Fruit fly (Drosophila melanogaster) whole organism, embryonic: ENCODE results near the gene CG12056.
A peak's percentile ranks its signal among the peaks of the same experiment; 100 is the strongest.

Experiments
- Bgb ChIP-seq: fragments of 200-800 bp; sonication (Bioruptor generic); IDR thresholded peaks from 2 replicates; pipeline ENCODE4 v1.3.6; 2022; ENCODE audit warnings: missing biosample characterization, missing genetic modification characterization; ENCODE audit not compliant: partially characterized antibody
- CG10565 ChIP-seq: fragments of 200-800 bp; sonication (Bioruptor generic); optimal IDR thresholded peaks from 3 replicates; lab custom pipeline; 2016; ENCODE audit warnings: missing biosample characterization, mild to moderate bottlenecking, missing genetic modification characterization
- CG12104 ChIP-seq: fragments of 200-800 bp; sonication (Bioruptor generic); optimal IDR thresholded peaks from 3 replicates; lab custom pipeline; 2016; ENCODE audit warnings: missing biosample characterization, missing genetic modification characterization
- CG12155 ChIP-seq: fragments of 200-800 bp; sonication (Bioruptor generic); optimal IDR thresholded peaks from 3 replicates; lab custom pipeline; 2016; ENCODE audit warnings: missing biosample characterization, missing genetic modification characterization
- CG14965 ChIP-seq: fragments of 200-800 bp; sonication (Bioruptor generic); optimal IDR thresholded peaks from 2 replicates; lab custom pipeline; 2016; ENCODE audit warnings: missing biosample characterization, missing genetic modification characterization, borderline replicate concordance
- CG15269 ChIP-seq: fragments of 200-800 bp; sonication (Bioruptor generic); optimal IDR thresholded peaks from 2 replicates; lab custom pipeline; 2018; ENCODE audit warnings: missing biosample characterization, mild to moderate bottlenecking, missing genetic modification characterization, moderate library complexity
- CG18764 ChIP-seq: fragments of 200-800 bp; sonication (Bioruptor generic); optimal IDR thresholded peaks from 3 replicates; lab custom pipeline; 2016; ENCODE audit warnings: missing biosample characterization, missing genetic modification characterization
- CG2889 ChIP-seq: fragments of 200-800 bp; sonication (Bioruptor generic); IDR thresholded peaks from 3 replicates; pipeline ENCODE4 v1.3.6; 2022; ENCODE audit warnings: missing biosample characterization, missing genetic modification characterization
- CG7271 ChIP-seq: fragments of 200-800 bp; sonication (Bioruptor generic); optimal IDR thresholded peaks from 2 replicates; lab custom pipeline; 2018; ENCODE audit warnings: missing biosample characterization, mild to moderate bottlenecking, missing genetic modification characterization, moderate library complexity
- CG7357 ChIP-seq: fragments of 200-800 bp; sonication (Bioruptor generic); IDR thresholded peaks from 3 replicates; pipeline ENCODE4 v1.3.6; 2022; ENCODE audit warnings: missing biosample characterization, missing genetic modification characterization
- CG8290 ChIP-seq, 3 experiments: fragments of 200-800 bp; sonication (Bioruptor generic); optimal IDR thresholded peaks; 2 replicates each; lab custom pipeline; 2016 to 2019; ENCODE audit warnings: missing biosample characterization in 3 of 3, missing genetic modification characterization in 3 of 3, mild to moderate bottlenecking in 2 of 3, moderate library complexity in 1 of 3
- Chrac-16 ChIP-seq: fragments of 200-800 bp; sonication (Bioruptor generic); optimal IDR thresholded peaks from 3 replicates; lab custom pipeline; 2016; ENCODE audit warnings: missing biosample characterization, missing genetic modification characterization
- Dad ChIP-seq: fragments of 200-800 bp; sonication (Bioruptor generic); optimal IDR thresholded peaks from 3 replicates; lab custom pipeline; 2016; ENCODE audit warnings: missing biosample characterization, missing genetic modification characterization
- H15 ChIP-seq: fragments of 200-800 bp; sonication (Bioruptor generic); IDR thresholded peaks from 3 replicates; pipeline ENCODE4 v1.3.6; 2022; ENCODE audit warnings: missing biosample characterization, missing genetic modification characterization
- Hand ChIP-seq: fragments of 200-800 bp; sonication (Bioruptor generic); optimal IDR thresholded peaks from 2 replicates; lab custom pipeline; 2017; ENCODE audit warnings: mild to moderate bottlenecking, missing biosample characterization, missing genetic modification reagents, missing genetic modification characterization
- Hr78 ChIP-seq, 2 experiments: fragments of 200-800 bp in 1 of 2; fragments of >200 bp in 1 of 2; sonication (Bioruptor generic) in 1 of 2; optimal IDR thresholded peaks; 2 replicates each; lab custom pipeline; 2017 to 2019; ENCODE audit warnings: missing biosample characterization in 2 of 2, missing genetic modification characterization in 2 of 2, mild to moderate bottlenecking in 1 of 2, moderate library complexity in 1 of 2
- Hsf ChIP-seq: fragments of 200-800 bp; sonication (Bioruptor generic); optimal IDR thresholded peaks from 3 replicates; lab custom pipeline; 2016; ENCODE audit warnings: missing biosample characterization, missing genetic modification characterization
- Nf-YB ChIP-seq: fragments of 200-800 bp; sonication (Bioruptor generic); optimal IDR thresholded peaks from 3 replicates; lab custom pipeline; 2019; ENCODE audit warnings: missing biosample characterization, mild to moderate bottlenecking, missing genetic modification characterization, moderate library complexity
- Rfx ChIP-seq: fragments of 200-800 bp; sonication (Bioruptor generic); IDR thresholded peaks from 2 replicates; pipeline ENCODE4 v1.3.6; 2022; ENCODE audit warnings: missing biosample characterization, missing genetic modification characterization
- Side ChIP-seq: fragments of 200-800 bp; sonication (Bioruptor generic); optimal IDR thresholded peaks from 2 replicates; lab custom pipeline; 2016; ENCODE audit warnings: missing biosample characterization, missing genetic modification characterization
- Spps ChIP-seq: fragments of 200-800 bp; sonication (Bioruptor generic); optimal IDR thresholded peaks from 2 replicates; lab custom pipeline; 2018; ENCODE audit warnings: missing biosample characterization, mild to moderate bottlenecking, missing genetic modification characterization
- Sry-δ ChIP-seq: fragments of 200-800 bp; sonication (Bioruptor generic); optimal IDR thresholded peaks from 2 replicates; lab custom pipeline; 2016; ENCODE audit warnings: missing biosample characterization, missing genetic modification characterization
- Taf1 ChIP-seq: fragments of 200-800 bp; sonication (Bioruptor generic); IDR thresholded peaks from 2 replicates; pipeline ENCODE4 v1.3.6; 2022; ENCODE audit warnings: missing biosample characterization, missing genetic modification characterization
- Vsx1 ChIP-seq: fragments of 200-800 bp; sonication (Bioruptor generic); optimal IDR thresholded peaks from 2 replicates; lab custom pipeline; 2017; ENCODE audit warnings: missing biosample characterization, mild to moderate bottlenecking, missing genetic modification characterization, missing genetic modification reagents
- aop ChIP-seq: fragments of 200-800 bp; sonication (Bioruptor generic); IDR thresholded peaks from 2 replicates; pipeline ENCODE4 v1.3.6; 2022; ENCODE audit warnings: missing biosample characterization, missing genetic modification characterization
- ase ChIP-seq: fragments of 200-800 bp; sonication (Bioruptor generic); IDR thresholded peaks from 3 replicates; pipeline ENCODE4 v1.3.6; 2022; ENCODE audit warnings: missing biosample characterization, missing genetic modification characterization
- bsh ChIP-seq, 2 experiments: fragments of 200-800 bp; sonication (Bioruptor generic); optimal IDR thresholded peaks; 2 replicates each; lab custom pipeline; 2017 to 2018; ENCODE audit warnings: mild to moderate bottlenecking in 2 of 2, missing biosample characterization in 2 of 2, missing genetic modification characterization in 2 of 2, moderate library complexity in 1 of 2
- ci ChIP-seq: fragments of 200-800 bp; sonication (Bioruptor generic); IDR thresholded peaks from 3 replicates; pipeline ENCODE4 v1.3.6; 2022; ENCODE audit warnings: missing biosample characterization, missing genetic modification characterization
- croc ChIP-seq: fragments of 200-800 bp; sonication (Bioruptor generic); conservative IDR thresholded peaks from 3 replicates; pipeline ENCODE4 v1.3.6; 2022; ENCODE audit warnings: missing biosample characterization, missing genetic modification characterization
- dmrt99B ChIP-seq: fragments of 200-800 bp; sonication (Bioruptor generic); optimal IDR thresholded peaks from 2 replicates; lab custom pipeline; 2018; ENCODE audit warnings: missing biosample characterization, mild to moderate bottlenecking, missing genetic modification characterization, moderate library complexity
- dysf ChIP-seq: fragments of 200-800 bp; sonication (Bioruptor generic); IDR thresholded peaks from 3 replicates; pipeline ENCODE4 v1.3.6; 2022; ENCODE audit warnings: missing biosample characterization, missing genetic modification characterization
- ftz-f1 ChIP-seq: fragments of 200-800 bp; sonication (Bioruptor generic); optimal IDR thresholded peaks from 2 replicates; lab custom pipeline; 2016; ENCODE audit warnings: missing biosample characterization, missing genetic modification characterization
- gem ChIP-seq: fragments of 200-800 bp; sonication (Bioruptor generic); optimal IDR thresholded peaks from 2 replicates; lab custom pipeline; 2019; ENCODE audit warnings: missing biosample characterization, mild to moderate bottlenecking, missing genetic modification characterization, moderate library complexity
- her ChIP-seq: fragments of 200-800 bp; sonication (Bioruptor generic); optimal IDR thresholded peaks from 2 replicates; lab custom pipeline; 2016; ENCODE audit warnings: missing biosample characterization, missing genetic modification characterization
- jumu ChIP-seq: fragments of 200-800 bp; sonication (Bioruptor generic); optimal IDR thresholded peaks from 3 replicates; lab custom pipeline; 2016; ENCODE audit warnings: missing biosample characterization, missing genetic modification characterization
- ken ChIP-seq: fragments of 200-800 bp; sonication (Bioruptor generic); IDR thresholded peaks from 3 replicates; pipeline ENCODE4 v1.3.6; 2022; ENCODE audit warnings: missing biosample characterization, missing genetic modification characterization
- lbe ChIP-seq: fragments of 200-800 bp; sonication (Bioruptor generic); optimal IDR thresholded peaks from 2 replicates; lab custom pipeline; 2016; ENCODE audit warnings: missing biosample characterization, mild to moderate bottlenecking, missing genetic modification characterization
- lov ChIP-seq, 2 experiments: fragments of 200-800 bp in 1 of 2; fragments of >200 bp in 1 of 2; sonication (Bioruptor generic) in 1 of 2; IDR thresholded peaks in 1 of 2; optimal IDR thresholded peaks in 1 of 2; 2 replicates in 1 of 2; 3 replicates in 1 of 2; pipeline versions ENCODE4 v1.3.6 to Lab custom; 2017 to 2022; ENCODE audit warnings: missing biosample characterization in 1 of 2, missing genetic modification characterization in 1 of 2
- mld ChIP-seq: fragments of 200-800 bp; sonication (Bioruptor generic); IDR thresholded peaks from 3 replicates; pipeline ENCODE4 v1.3.6; 2022; ENCODE audit warnings: missing biosample characterization, missing genetic modification characterization; ENCODE audit not compliant: partially characterized antibody
- p53 ChIP-seq: fragments of 200-800 bp; sonication (Bioruptor generic); optimal IDR thresholded peaks from 2 replicates; lab custom pipeline; 2016; ENCODE audit warnings: missing biosample characterization, missing genetic modification characterization
- pnt ChIP-seq: fragments of 200-800 bp; sonication (Bioruptor generic); optimal IDR thresholded peaks from 3 replicates; lab custom pipeline; 2016; ENCODE audit warnings: missing biosample characterization, missing genetic modification characterization
- prd ChIP-seq, 3 experiments: fragments of >200 bp in 2 of 3; fragments of 200-800 bp in 1 of 3; sonication (Bioruptor generic) in 1 of 3; optimal IDR thresholded peaks in 2 of 3; IDR thresholded peaks in 1 of 3; 2 replicates in 2 of 3; 3 replicates in 1 of 3; pipeline versions ENCODE4 v1.3.6 to Lab custom; 2017 to 2022; ENCODE audit warnings: missing biosample characterization in 1 of 3, missing genetic modification characterization in 1 of 3
- sna ChIP-seq: fragments of 200-800 bp; sonication (Bioruptor generic); IDR thresholded peaks from 2 replicates; pipeline ENCODE4 v1.3.6; 2022; ENCODE audit warnings: missing biosample characterization, missing genetic modification characterization; ENCODE audit not compliant: partially characterized antibody
- sob ChIP-seq: fragments of 200-800 bp; sonication (Bioruptor generic); IDR thresholded peaks from 2 replicates; pipeline ENCODE4 v1.3.6; 2022; ENCODE audit warnings: missing biosample characterization, missing genetic modification characterization
- ssp ChIP-seq: fragments of 200-800 bp; sonication (Bioruptor generic); IDR thresholded peaks from 2 replicates; pipeline ENCODE4 v1.3.6; 2022; ENCODE audit warnings: missing biosample characterization, missing genetic modification characterization
- tap ChIP-seq: fragments of 200-800 bp; optimal IDR thresholded peaks from 3 replicates; lab custom pipeline; 2019; ENCODE audit warnings: missing biosample characterization, mild to moderate bottlenecking, missing genetic modification characterization, moderate library complexity
- tgo ChIP-seq: fragments of 200-800 bp; sonication (Bioruptor generic); IDR thresholded peaks from 3 replicates; pipeline ENCODE4 v1.3.6; 2022; ENCODE audit warnings: missing biosample characterization, missing genetic modification characterization
- vvl ChIP-seq: fragments of 200-800 bp; sonication (Bioruptor generic); IDR thresholded peaks from 2 replicates; pipeline ENCODE4 v1.3.6; 2022; ENCODE audit warnings: missing biosample characterization, missing genetic modification characterization
- zf30C ChIP-seq: fragments of 200-800 bp; sonication (Bioruptor generic); optimal IDR thresholded peaks from 3 replicates; lab custom pipeline; 2018; ENCODE audit warnings: missing biosample characterization, mild to moderate bottlenecking, missing genetic modification characterization

CG12056 gene

DNA sequence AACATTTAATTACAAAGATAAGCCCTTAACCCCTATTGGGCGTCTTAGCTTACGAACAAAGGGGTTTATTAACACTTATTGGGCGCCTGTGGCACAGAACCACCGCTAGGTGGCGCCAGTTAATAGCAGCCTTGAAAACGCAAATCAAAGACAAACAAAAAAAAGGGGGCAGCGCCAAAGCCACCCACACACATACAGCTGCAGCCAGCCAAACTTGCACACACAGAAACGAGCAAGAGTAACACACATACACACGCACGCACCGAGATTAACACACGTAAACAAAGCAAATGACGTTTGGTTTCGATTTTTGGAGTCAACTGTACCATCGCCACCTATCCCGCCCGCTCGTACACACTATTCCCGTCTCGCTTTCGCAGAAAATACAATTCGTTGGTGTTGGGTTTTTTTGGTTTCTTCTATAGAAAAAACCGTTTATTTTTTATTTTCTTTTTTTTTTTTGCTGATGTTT lies 40.3 kb upstream of the CG12056 start (continued):
- TF ChIP-seq Rfx (GFP tag; lab: Robert Waterston, UW) (peak; percentile 35), tap (tag; lab: Kevin White, UChicago) (no peak), prd (optimal IDR thresholded peaks at IDR 0.05; lab: Kevin White, UChicago) (no peak), prd (GFP tag; IDR thresholded peaks at IDR 0.05; lab: Robert Waterston, UW) (0 out of 3 replicates have a peak, but pooled peaks have one; percentile 39), CG7271 (tag; lab: Kevin White, UChicago) (no peak), gem (tag; lab: Kevin White, UChicago) (no peak), jumu (GFP tag; lab: Kevin White, UChicago) (no peak), Vsx1 (GFP tag; lab: Kevin White, UChicago) (no peak), Chrac-16 (GFP tag; lab: Kevin White, UChicago) (peak; percentile 24), CG12104 (peak; percentile 24), CG10565 (GFP tag; lab: Kevin White, UChicago) (no peak), ken (GFP tag; lab: Robert Waterston, UW) (no peak), Hand (GFP tag; lab: Kevin White, UChicago) (no peak), sob (GFP tag; lab: Robert Waterston, UW) (peak; percentile 64; the same call in 1 of the 2 replicates), Spps (tag; lab: Kevin White, UChicago) (no peak), dmrt99B (tag; lab: Kevin White, UChicago) (no peak), ase (GFP tag; lab: Robert Waterston, UW) (0 out of 3 replicates have a peak, but pooled peaks have one; percentile 12), CG14965 (no peak), dysf (GFP tag; lab: Robert Waterston, UW) (peak; percentile 34; the same call in 1 of the 3 replicates), vvl (GFP tag; lab: Robert Waterston, UW) (peak; percentile 76), p53 (no peak), bsh (GFP tag; optimal IDR thresholded peaks at IDR 0.05; lab: Kevin White, UChicago) (peak; percentile 19 to 20), Hsf (GFP tag; lab: Kevin White, UChicago) (peak; percentile 35), aop (no peak), CG7357 (GFP tag; lab: Robert Waterston, UW) (no peak), tgo (GFP tag; lab: Robert Waterston, UW) (0 out of 3 replicates have a peak, but pooled peaks have one; percentile 15), Hr78 (GFP tag; optimal IDR thresholded peaks at IDR 0.05; lab: Kevin White, UChicago) (no peak), lbe (GFP tag; lab: Kevin White, UChicago) (peak; percentile 70), lov (optimal IDR thresholded peaks at IDR 0.05; lab: Kevin White, UChicago) (no peak), lov (GFP tag; IDR thresholded peaks at IDR 0.05; lab: Robert Waterston, UW) (0 out of 3 replicates have a peak, but pooled peaks have one; percentile 23), croc (GFP tag; lab: Robert Waterston, UW) (no peak), CG8290 (GFP tag; optimal IDR thresholded peaks at IDR 0.05; lab: Kevin White, UChicago) (peak; percentile 3), CG8290 (tag; optimal IDR thresholded peaks at IDR 0.05; lab: Kevin White, UChicago) (no peak), Bgb (GFP tag; lab: Robert Waterston, UW) (0 out of 2 replicates have a peak, but pooled peaks have one; percentile 30), ssp (GFP tag; lab: Robert Waterston, UW) (no peak), pnt (GFP tag; lab: Kevin White, UChicago) (no peak), CG2889 (GFP tag; lab: Robert Waterston, UW) (no peak), ci (peak; percentile 73; the same call in 2 of the 3 replicates), ftz-f1 (GFP tag; lab: Kevin White, UChicago) (peak; percentile 96), her (GFP tag; lab: Kevin White, UChicago) (peak; percentile 29), Sry-δ (GFP tag; lab: Kevin White, UChicago) (peak; percentile 7), mld (GFP tag; lab: Robert Waterston, UW) (no peak), Nf-YB (peak; percentile 53), Side (GFP tag; lab: Kevin White, UChicago) (no peak), Dad (peak; percentile 6), H15 (no peak), CG18764 (no peak), Taf1 (GFP tag; lab: Robert Waterston, UW) (no peak), sna (no peak), CG12155 (GFP tag; lab: Kevin White, UChicago) (peak; percentile 8), CG15269 (tag; lab: Kevin White, UChicago) (no peak), zf30C (GFP tag; lab: Kevin White, UChicago) (peak; percentile 43)
